Fruit fly (Drosophila melanogaster) whole organism, embryonic: ENCODE results near the gene peg.
A peak's percentile ranks its signal among the peaks of the same experiment; 100 is the strongest.

Experiments used
- Adf1 ChIP-seq: fragments of 200-800 bp; sonication (Bioruptor generic); IDR thresholded peaks from 2 replicates; pipeline ENCODE4 v1.3.6; 2022; ENCODE audit warnings: missing biosample characterization, missing genetic modification characterization
- B-H2 ChIP-seq: fragments of 200-800 bp; sonication (Bioruptor generic); optimal IDR thresholded peaks from 2 replicates; lab custom pipeline; 2018; ENCODE audit warnings: missing biosample characterization, mild to moderate bottlenecking, missing genetic modification characterization
- CG10209 ChIP-seq: fragments of 200-800 bp; sonication (Bioruptor generic); optimal IDR thresholded peaks from 3 replicates; lab custom pipeline; 2017; ENCODE audit warnings: missing biosample characterization, mild to moderate bottlenecking, missing genetic modification characterization, missing genetic modification reagents
- CG10543 ChIP-seq: fragments of 200-800 bp; sonication (Bioruptor generic); optimal IDR thresholded peaks from 3 replicates; lab custom pipeline; 2017; ENCODE audit warnings: missing biosample characterization, mild to moderate bottlenecking, missing genetic modification characterization, moderate library complexity
- CG12071 ChIP-seq: fragments of 200-800 bp; sonication (Bioruptor generic); optimal IDR thresholded peaks from 3 replicates; lab custom pipeline; 2018; ENCODE audit warnings: missing biosample characterization, mild to moderate bottlenecking, missing genetic modification characterization
- CG12744 ChIP-seq: fragments of 200-800 bp; sonication (Bioruptor generic); optimal IDR thresholded peaks from 2 replicates; lab custom pipeline; 2016; ENCODE audit warnings: missing biosample characterization, missing genetic modification characterization
- CG13894 ChIP-seq: fragments of 200-800 bp; sonication (Bioruptor generic); optimal IDR thresholded peaks from 3 replicates; lab custom pipeline; 2018; ENCODE audit warnings: missing biosample characterization, mild to moderate bottlenecking, missing genetic modification characterization, moderate library complexity
- CG14710 ChIP-seq: fragments of 200-800 bp; sonication (Bioruptor generic); optimal IDR thresholded peaks from 3 replicates; lab custom pipeline; 2019; ENCODE audit warnings: missing biosample characterization, mild to moderate bottlenecking, missing genetic modification characterization, moderate library complexity
- CG14860 ChIP-seq: fragments of 200-800 bp; sonication (Bioruptor generic); IDR thresholded peaks from 3 replicates; pipeline ENCODE4 v1.3.6; 2022; ENCODE audit warnings: missing biosample characterization, missing genetic modification characterization; ENCODE audit not compliant: partially characterized antibody
- CG16863 ChIP-seq: fragments of 200-800 bp; sonication (Bioruptor generic); optimal IDR thresholded peaks from 3 replicates; lab custom pipeline; 2016; ENCODE audit warnings: missing biosample characterization, missing genetic modification characterization
- CG1792 ChIP-seq: fragments of 200-800 bp; sonication (Bioruptor generic); optimal IDR thresholded peaks from 2 replicates; lab custom pipeline; 2016; ENCODE audit warnings: missing biosample characterization, missing genetic modification characterization
- CG18619 ChIP-seq: fragments of 200-800 bp; sonication (Bioruptor generic); optimal IDR thresholded peaks from 3 replicates; lab custom pipeline; 2017; ENCODE audit warnings: missing biosample characterization, mild to moderate bottlenecking, missing genetic modification characterization
- CG31388 ChIP-seq: fragments of 200-800 bp; sonication (Bioruptor generic); optimal IDR thresholded peaks from 2 replicates; lab custom pipeline; 2016; ENCODE audit warnings: missing biosample characterization, missing genetic modification characterization
- CG34224 ChIP-seq: fragments of 200-800 bp; sonication (Bioruptor generic); IDR thresholded peaks from 3 replicates; pipeline ENCODE4 v1.3.6; 2022; ENCODE audit warnings: missing biosample characterization, missing genetic modification characterization; ENCODE audit not compliant: partially characterized antibody
- CG4404 ChIP-seq: fragments of 200-800 bp; sonication (Bioruptor generic); IDR thresholded peaks from 2 replicates; pipeline ENCODE4 v1.3.6; 2022; ENCODE audit warnings: missing biosample characterization, missing genetic modification characterization
- CG4617 ChIP-seq: fragments of 200-800 bp; sonication (Bioruptor generic); optimal IDR thresholded peaks from 3 replicates; lab custom pipeline; 2016; ENCODE audit warnings: missing biosample characterization, missing genetic modification characterization, borderline replicate concordance
- CG5245 ChIP-seq: fragments of 200-800 bp; sonication (Bioruptor generic); optimal IDR thresholded peaks from 3 replicates; lab custom pipeline; 2016; ENCODE audit warnings: missing biosample characterization, missing genetic modification characterization
- CG6689 ChIP-seq: fragments of 200-800 bp; sonication (Bioruptor generic); IDR thresholded peaks from 2 replicates; pipeline ENCODE4 v1.3.6; 2022; ENCODE audit warnings: missing biosample characterization, missing genetic modification characterization
- CG6854 ChIP-seq: fragments of 200-800 bp; sonication (Bioruptor generic); optimal IDR thresholded peaks from 3 replicates; lab custom pipeline; 2017; ENCODE audit warnings: missing biosample characterization, mild to moderate bottlenecking, missing genetic modification characterization
- CG7372 ChIP-seq: fragments of 200-800 bp; sonication (Bioruptor generic); IDR thresholded peaks from 2 replicates; pipeline ENCODE4 v1.3.6; 2022; ENCODE audit warnings: missing biosample characterization, missing genetic modification characterization
- CG8944 ChIP-seq: fragments of 200-800 bp; sonication (Bioruptor generic); optimal IDR thresholded peaks from 3 replicates; lab custom pipeline; 2016; ENCODE audit warnings: missing biosample characterization, missing genetic modification characterization
- Dll ChIP-seq: fragments of 200-800 bp; sonication (Bioruptor generic); IDR thresholded peaks from 4 replicates; pipeline ENCODE4 v1.3.6; 2022; ENCODE audit warnings: missing biosample characterization, missing genetic modification characterization; ENCODE audit not compliant: partially characterized antibody
- Doc2 ChIP-seq: fragments of 200-800 bp; sonication (Bioruptor generic); IDR thresholded peaks from 2 replicates; pipeline ENCODE4 v1.3.6; 2022; ENCODE audit warnings: missing biosample characterization, missing genetic modification characterization
- HLHmδ ChIP-seq: fragments of 200-800 bp; sonication (Bioruptor generic); optimal IDR thresholded peaks from 2 replicates; lab custom pipeline; 2018; ENCODE audit warnings: missing biosample characterization, mild to moderate bottlenecking, missing genetic modification characterization, moderate library complexity
- Hmr ChIP-seq: fragments of 200-800 bp; sonication (Bioruptor generic); optimal IDR thresholded peaks from 3 replicates; lab custom pipeline; 2017; ENCODE audit warnings: mild to moderate bottlenecking, missing biosample characterization, missing genetic modification reagents, missing genetic modification characterization
- Kr ChIP-seq: fragments of 200-800 bp; sonication (Bioruptor generic); optimal IDR thresholded peaks from 2 replicates; lab custom pipeline; 2017; ENCODE audit warnings: missing biosample characterization, mild to moderate bottlenecking, missing genetic modification characterization
- NK7.1 ChIP-seq: fragments of 200-800 bp; sonication (Bioruptor generic); optimal IDR thresholded peaks from 3 replicates; lab custom pipeline; 2016; ENCODE audit warnings: missing biosample characterization, missing genetic modification characterization
- Ravus ChIP-seq: fragments of 200-800 bp; sonication (Bioruptor generic); IDR thresholded peaks from 2 replicates; pipeline ENCODE4 v1.3.6; 2022; ENCODE audit warnings: missing biosample characterization, missing genetic modification characterization
- Side ChIP-seq: fragments of 200-800 bp; sonication (Bioruptor generic); optimal IDR thresholded peaks from 2 replicates; lab custom pipeline; 2016; ENCODE audit warnings: missing biosample characterization, missing genetic modification characterization
- Spps ChIP-seq: fragments of 200-800 bp; sonication (Bioruptor generic); optimal IDR thresholded peaks from 2 replicates; lab custom pipeline; 2018; ENCODE audit warnings: missing biosample characterization, mild to moderate bottlenecking, missing genetic modification characterization
- dpn ChIP-seq, 2 experiments: fragments of 200-800 bp; sonication (Bioruptor generic); optimal IDR thresholded peaks; 3 replicates each; lab custom pipeline; 2016; ENCODE audit warnings: missing biosample characterization in 2 of 2, missing genetic modification characterization in 2 of 2
- dysf ChIP-seq: fragments of 200-800 bp; sonication (Bioruptor generic); IDR thresholded peaks from 3 replicates; pipeline ENCODE4 v1.3.6; 2022; ENCODE audit warnings: missing biosample characterization, missing genetic modification characterization
- fd102C ChIP-seq: fragments of 200-800 bp; sonication (Bioruptor generic); optimal IDR thresholded peaks from 2 replicates; lab custom pipeline; 2018; ENCODE audit warnings: missing biosample characterization, mild to moderate bottlenecking, missing genetic modification characterization, moderate library complexity
- h ChIP-seq: fragments of >200 bp; optimal IDR thresholded peaks from 2 replicates; lab custom pipeline; 2017
- hkb ChIP-seq, 2 experiments: fragments of 200-800 bp in 1 of 2; fragments of >200 bp in 1 of 2; sonication (Bioruptor generic) in 1 of 2; IDR thresholded peaks in 1 of 2; optimal IDR thresholded peaks in 1 of 2; 2 replicates each; pipeline versions ENCODE4 v1.3.6 to Lab custom; 2017 to 2022; ENCODE audit warnings: missing biosample characterization in 1 of 2, missing genetic modification characterization in 1 of 2
- kay ChIP-seq: fragments of 200-800 bp; sonication (Bioruptor generic); optimal IDR thresholded peaks from 2 replicates; lab custom pipeline; 2016; ENCODE audit warnings: missing biosample characterization, missing genetic modification characterization
- oc ChIP-seq: fragments of 200-800 bp; sonication (Bioruptor generic); optimal IDR thresholded peaks from 2 replicates; lab custom pipeline; 2018; ENCODE audit warnings: missing biosample characterization, mild to moderate bottlenecking, missing genetic modification characterization, moderate library complexity
- pho ChIP-seq: fragments of 200-800 bp; sonication (Bioruptor generic); optimal IDR thresholded peaks from 2 replicates; lab custom pipeline; 2016; ENCODE audit warnings: missing biosample characterization, missing genetic modification characterization
- pnt ChIP-seq: fragments of 200-800 bp; sonication (Bioruptor generic); optimal IDR thresholded peaks from 3 replicates; lab custom pipeline; 2016; ENCODE audit warnings: missing biosample characterization, missing genetic modification characterization
- run ChIP-seq: fragments of 200-800 bp; sonication (Bioruptor generic); optimal IDR thresholded peaks from 3 replicates; lab custom pipeline; 2018; ENCODE audit warnings: missing biosample characterization, mild to moderate bottlenecking, missing genetic modification characterization
- seq ChIP-seq: fragments of 200-800 bp; sonication (Bioruptor generic); IDR thresholded peaks from 2 replicates; pipeline ENCODE4 v1.3.6; 2022; ENCODE audit warnings: missing biosample characterization, missing genetic modification characterization
- slou ChIP-seq: fragments of 200-800 bp; sonication (Bioruptor generic); optimal IDR thresholded peaks from 3 replicates; lab custom pipeline; 2016; ENCODE audit warnings: missing biosample characterization, missing genetic modification characterization
- sna ChIP-seq: fragments of 200-800 bp; sonication (Bioruptor generic); IDR thresholded peaks from 2 replicates; pipeline ENCODE4 v1.3.6; 2022; ENCODE audit warnings: missing biosample characterization, missing genetic modification characterization; ENCODE audit not compliant: partially characterized antibody
- sob ChIP-seq: fragments of 200-800 bp; sonication (Bioruptor generic); IDR thresholded peaks from 2 replicates; pipeline ENCODE4 v1.3.6; 2022; ENCODE audit warnings: missing biosample characterization, missing genetic modification characterization
- stc ChIP-seq: fragments of 200-800 bp; sonication (Bioruptor generic); IDR thresholded peaks from 2 replicates; pipeline ENCODE4 v1.3.6; 2022; ENCODE audit warnings: missing biosample characterization, missing genetic modification characterization
- sug ChIP-seq: fragments of 200-800 bp; optimal IDR thresholded peaks from 2 replicates; lab custom pipeline; 2019; ENCODE audit warnings: missing biosample characterization, mild to moderate bottlenecking, missing genetic modification characterization, moderate library complexity
- tap ChIP-seq: fragments of 200-800 bp; optimal IDR thresholded peaks from 3 replicates; lab custom pipeline; 2019; ENCODE audit warnings: missing biosample characterization, mild to moderate bottlenecking, missing genetic modification characterization, moderate library complexity
- tx ChIP-seq: fragments of 200-800 bp; sonication (Bioruptor generic); optimal IDR thresholded peaks from 2 replicates; lab custom pipeline; 2016; ENCODE audit warnings: missing biosample characterization, missing genetic modification characterization
- wdn ChIP-seq: fragments of 200-800 bp; sonication (Bioruptor generic); IDR thresholded peaks from 2 replicates; pipeline ENCODE4 v1.3.6; 2022; ENCODE audit warnings: missing biosample characterization, missing genetic modification characterization
- wor ChIP-seq: fragments of 200-800 bp; sonication (Bioruptor generic); IDR thresholded peaks from 2 replicates; pipeline ENCODE4 v1.3.6; 2022; ENCODE audit warnings: missing biosample characterization, missing genetic modification characterization

peg gene

DNA sequence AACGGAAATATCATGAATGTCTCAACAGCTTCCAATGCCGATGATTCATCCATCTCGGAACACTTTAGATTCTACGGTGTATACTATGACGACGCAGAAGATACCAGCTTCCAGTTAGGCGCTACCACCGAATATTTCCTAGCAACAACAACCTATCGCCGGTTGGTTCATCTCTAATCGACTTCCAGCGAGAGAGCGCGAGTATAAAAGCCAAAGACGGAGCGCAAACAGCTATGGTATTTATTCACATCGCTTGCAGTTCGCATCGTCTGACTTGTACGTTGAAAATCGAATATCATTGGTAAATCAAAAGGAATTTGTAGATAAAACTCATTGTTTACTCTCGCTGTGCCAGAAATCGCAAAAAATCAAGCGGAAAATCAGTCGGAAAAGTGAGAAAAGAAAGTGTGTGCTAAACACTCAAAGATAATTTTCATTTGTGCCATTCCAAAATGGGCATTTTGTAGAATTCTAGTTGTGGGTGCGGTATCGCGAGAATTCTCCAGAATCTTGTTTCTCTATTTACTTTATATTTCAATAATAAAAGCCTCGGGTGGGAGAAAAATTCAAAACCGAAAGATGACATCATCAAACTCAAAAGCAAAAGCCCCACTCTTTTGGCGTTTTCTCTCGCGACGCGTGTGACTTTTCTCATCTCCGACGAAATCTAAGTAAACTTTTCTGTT, 41.2 kb upstream of the peg start, which contains the start of gene AnxB9 (continued):
- no peak for TF ChIP-seq wor (GFP tag; lab: Robert Waterston, UW)
- TF ChIP-seq CG16863 (GFP tag; lab: Kevin White, UChicago) = peak; percentile 20
- peak; percentile 34 for TF ChIP-seq B-H2 (GFP tag; lab: Kevin White, UChicago)
- TF ChIP-seq sna (GFP tag; lab: Robert Waterston, UW) = no peak
- no peak for TF ChIP-seq tx (GFP tag; lab: Kevin White, UChicago)
- no peak for TF ChIP-seq dysf (GFP tag; lab: Robert Waterston, UW)
- no peak for TF ChIP-seq pnt (GFP tag; lab: Kevin White, UChicago)
- TF ChIP-seq sug (tag; lab: Kevin White, UChicago) = peak; percentile 51
- no peak for TF ChIP-seq Kr (GFP tag; lab: Kevin White, UChicago)
- no peak for TF ChIP-seq Ravus (GFP tag; lab: Robert Waterston, UW)
- peak; percentile 10 for TF ChIP-seq NK7.1
- no peak for TF ChIP-seq CG31388 (GFP tag; lab: Kevin White, UChicago)
- peak; percentile 30 for TF ChIP-seq Hmr (GFP tag; lab: Kevin White, UChicago)
- peak; percentile 48 for TF ChIP-seq CG6854 (GFP tag; lab: Kevin White, UChicago)
- TF ChIP-seq fd102C (GFP tag; lab: Kevin White, UChicago) = no peak
- peak; percentile 13 for TF ChIP-seq oc (tag; lab: Kevin White, UChicago)
- no peak for TF ChIP-seq Spps (tag; lab: Kevin White, UChicago)
- TF ChIP-seq CG4617 (GFP tag; lab: Kevin White, UChicago) = peak; percentile 40
- no peak for TF ChIP-seq CG8944
- TF ChIP-seq dpn (GFP tag; optimal IDR thresholded peaks at IDR 0.05; lab: Kevin White, UChicago) = peak; percentile 23 to 53
- TF ChIP-seq Doc2 (GFP tag; lab: Robert Waterston, UW) = no peak
- TF ChIP-seq CG4404 = no peak
- TF ChIP-seq stc (GFP tag; lab: Robert Waterston, UW) = peak; percentile 50; the same call in 1 of the 2 replicates
- TF ChIP-seq sob (GFP tag; lab: Robert Waterston, UW) = peak; percentile 62
- TF ChIP-seq CG12744 (GFP tag; lab: Kevin White, UChicago) = peak; percentile 32
- no peak for TF ChIP-seq CG10209 (GFP tag; lab: Kevin White, UChicago)
- TF ChIP-seq Side (GFP tag; lab: Kevin White, UChicago) = peak; percentile 42
- TF ChIP-seq HLHmδ = peak; percentile 56
- peak; percentile 6 for TF ChIP-seq CG18619 (GFP tag; lab: Kevin White, UChicago)
- peak; percentile 70 for TF ChIP-seq CG10543 (GFP tag; lab: Kevin White, UChicago)
- no peak for TF ChIP-seq CG7372
- no peak for TF ChIP-seq CG6689
- TF ChIP-seq CG14710 = no peak
- no peak for TF ChIP-seq kay (GFP tag; lab: Kevin White, UChicago)
- TF ChIP-seq h (lab: Kevin White, UChicago) = no peak
- peak; percentile 83 for TF ChIP-seq CG13894 (tag; lab: Kevin White, UChicago)
- TF ChIP-seq seq (GFP tag; lab: Robert Waterston, UW) = no peak
- no peak for TF ChIP-seq slou (GFP tag; lab: Kevin White, UChicago)
- no peak; the same call in 1 of the 3 replicates for TF ChIP-seq CG14860
- TF ChIP-seq wdn (GFP tag; lab: Robert Waterston, UW) = no peak
- peak; percentile 50; the same call in 1 of the 4 replicates for TF ChIP-seq Dll (GFP tag; lab: Robert Waterston, UW)
- TF ChIP-seq CG12071 (GFP tag; lab: Kevin White, UChicago) = peak; percentile 70
- TF ChIP-seq pho (GFP tag; lab: Kevin White, UChicago) = peak; percentile 39
- no peak for TF ChIP-seq CG1792 (GFP tag; lab: Kevin White, UChicago)
- TF ChIP-seq run (tag; lab: Kevin White, UChicago) = peak; percentile 47
- TF ChIP-seq hkb (optimal IDR thresholded peaks at IDR 0.05; lab: Kevin White, UChicago) = no peak
- TF ChIP-seq hkb (GFP tag; IDR thresholded peaks at IDR 0.05; lab: Robert Waterston, UW) = peak; percentile 67
- peak; percentile 30 for TF ChIP-seq tap (tag; lab: Kevin White, UChicago)
- TF ChIP-seq Adf1 (GFP tag; lab: Robert Waterston, UW) = peak; percentile 36; the same call in 1 of the 2 replicates
- no peak for TF ChIP-seq CG5245 (GFP tag; lab: Kevin White, UChicago)
- TF ChIP-seq CG34224 (GFP tag; lab: Robert Waterston, UW) = no peak; the same call in 1 of the 3 replicates
